Fruit fly (Drosophila melanogaster) whole organism, adult: Measurements from ENCODE around the gene pum.

Experiments used
- CG12768 ChIP-seq: fragments of 200-800 bp; sonication (Bioruptor generic); optimal IDR thresholded peaks from 2 replicates; lab custom pipeline; 2017; ENCODE audit warnings: missing biosample characterization, missing genetic modification characterization, mild to moderate bottlenecking, moderate library complexity, missing genetic modification reagents
- CG14711 ChIP-seq: fragments of 200-800 bp; sonication (Bioruptor generic); optimal IDR thresholded peaks from 2 replicates; lab custom pipeline; 2018; ENCODE audit warnings: missing biosample characterization, mild to moderate bottlenecking, missing genetic modification characterization, moderate library complexity
- CG5204 ChIP-seq: fragments of 200-800 bp; sonication (Bioruptor generic); optimal IDR thresholded peaks from 2 replicates; lab custom pipeline; 2016; ENCODE audit warnings: missing biosample characterization, missing genetic modification characterization
- CG7101 ChIP-seq: fragments of 200-800 bp; sonication (Bioruptor generic); optimal IDR thresholded peaks from 2 replicates; lab custom pipeline; 2018; ENCODE audit warnings: missing biosample characterization, mild to moderate bottlenecking, missing genetic modification characterization, moderate library complexity
- Clk ChIP-seq: fragments of 200-800 bp; sonication (Bioruptor generic); optimal IDR thresholded peaks from 2 replicates; lab custom pipeline; 2017; ENCODE audit warnings: missing biosample characterization, missing genetic modification characterization
- Mnt ChIP-seq: fragments of 200-800 bp; sonication (Bioruptor generic); optimal IDR thresholded peaks from 2 replicates; lab custom pipeline; 2016; ENCODE audit warnings: missing biosample characterization, mild to moderate bottlenecking, missing genetic modification characterization
- cic ChIP-seq: fragments of 200-800 bp; sonication (Bioruptor generic); optimal IDR thresholded peaks from 2 replicates; lab custom pipeline; 2017; ENCODE audit warnings: missing biosample characterization, mild to moderate bottlenecking, missing genetic modification characterization, moderate library complexity
- cnc ChIP-seq, 2 experiments: fragments of >200 bp; optimal IDR thresholded peaks; 2 replicates each; lab custom pipeline; 2017
- kay ChIP-seq: fragments of 200-800 bp; sonication (Bioruptor generic); peaks from one replicate; lab custom pipeline; 2016; ENCODE audit warnings: missing biosample characterization, missing genetic modification characterization, borderline replicate concordance
- tj ChIP-seq: fragments of 200-800 bp; sonication (Bioruptor generic); optimal IDR thresholded peaks from 3 replicates; lab custom pipeline; 2017; ENCODE audit warnings: missing biosample characterization, mild to moderate bottlenecking, missing genetic modification characterization, moderate library complexity
- toe ChIP-seq: fragments of 200-800 bp; sonication (Bioruptor generic); optimal IDR thresholded peaks from 2 replicates; lab custom pipeline; 2016; ENCODE audit warnings: missing biosample characterization, missing genetic modification characterization

dm6 chr3R:9222355-9222754 lies 15.1 kb downstream of the pum start:
- TF ChIP-seq cic (GFP tag; lab: Kevin White, UChicago) (no peak), tj (GFP tag; lab: Kevin White, UChicago) (peak; percentile 71), CG7101 (no peak), CG5204 (GFP tag; lab: Kevin White, UChicago) (no peak), Clk (GFP tag; lab: Kevin White, UChicago) (no peak), CG14711 (tag; lab: Kevin White, UChicago) (no peak), toe (no peak), kay (GFP tag; lab: Kevin White, UChicago) (no peak), CG12768 (GFP tag; lab: Kevin White, UChicago) (no peak), cnc (optimal IDR thresholded peaks at IDR 0.05; lab: Kevin White, UChicago) (no peak), Mnt (GFP tag; lab: Kevin White, UChicago) (no peak)
